Worm (Caenorhabditis elegans): ENCODE data around the gene F55G7.3.

DNA sequence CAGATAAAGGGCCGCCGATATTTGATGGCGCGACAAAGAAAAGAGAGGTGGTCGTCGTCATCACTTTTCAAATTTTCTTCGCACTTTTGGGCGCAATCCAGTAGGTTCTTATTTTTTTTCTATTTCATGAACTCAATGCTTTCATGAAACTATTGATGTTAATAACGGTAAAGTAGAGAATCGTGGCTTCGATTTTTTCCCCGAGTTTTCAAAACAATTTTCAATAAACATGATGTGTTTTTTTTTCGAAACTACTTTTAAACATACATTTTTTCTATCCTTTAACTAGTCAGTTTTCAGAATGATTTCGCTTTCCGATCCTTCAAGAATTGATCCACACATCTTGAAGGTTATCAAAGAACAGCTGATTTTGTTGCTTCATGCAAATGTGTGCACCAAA lies 44.0 kb upstream of the F55G7.3 start, which contains the start of gene C49F5.5:
- TF ChIP-seq cog-1 (tag; optimal IDR thresholded peaks at IDR 0.05) = no peak
- no peak for TF ChIP-seq flt-1 (GFP tag; IDR thresholded peaks at IDR 0.05)
- TF ChIP-seq med-1 (GFP tag; optimal IDR thresholded peaks at IDR 0.05; ENCODE audit: insufficient read depth) = no peak
- no peak for TF ChIP-seq ztf-23 (GFP tag; IDR thresholded peaks at IDR 0.05)
- no peak for TF ChIP-seq klf-2 (GFP tag; conservative IDR thresholded peaks at IDR 0.05)
